Worm (Caenorhabditis elegans) whole organism, L3 larva: Measurements from ENCODE around the gene byn-1.

Source experiments
- R02D3.7 ChIP-seq: fragments of 150-350 bp; optimal IDR thresholded peaks from 2 replicates; lab custom pipeline; 2014; ENCODE audit warnings: missing biosample characterization, missing genetic modification characterization
- ZK546.5 ChIP-seq: sonication (generic microtip); optimal IDR thresholded peaks from 2 replicates; lab custom pipeline; 2017; ENCODE audit warnings: missing biosample characterization, missing genetic modification characterization
- aly-2 ChIP-seq: fragments of 150-350 bp; optimal IDR thresholded peaks from 2 replicates; lab custom pipeline; 2014; ENCODE audit warnings: missing biosample characterization, missing genetic modification characterization
- egl-27 ChIP-seq: sonication (generic microtip); optimal IDR thresholded peaks from 4 replicates; lab custom pipeline; 2017; ENCODE audit warnings: missing biosample characterization, missing genetic modification reagents, missing genetic modification characterization
- elt-2 ChIP-seq: sonication (generic microtip); optimal IDR thresholded peaks from 2 replicates; lab custom pipeline; 2016; ENCODE audit warnings: missing genetic modification reagents, mild to moderate bottlenecking, missing genetic modification characterization, missing compliant biosample characterization
- lin-15B ChIP-seq: fragments of 150-350 bp; optimal IDR thresholded peaks from 2 replicates; lab custom pipeline; 2014; ENCODE audit warnings: missing biosample characterization, missing genetic modification characterization
- nfya-1 ChIP-seq: sonication (generic microtip); optimal IDR thresholded peaks from 2 replicates; lab custom pipeline; 2017; ENCODE audit warnings: missing genetic modification characterization, mild to moderate bottlenecking, missing compliant biosample characterization, antibody characterized with exemption, moderate library complexity; ENCODE audit not compliant: insufficient read depth
- nhr-12 ChIP-seq: fragments of 150-350 bp; optimal IDR thresholded peaks from 2 replicates; lab custom pipeline; 2014; ENCODE audit warnings: missing biosample characterization, missing genetic modification characterization
- pqm-1 ChIP-seq: fragments of 150-350 bp; optimal IDR thresholded peaks from 2 replicates; lab custom pipeline; 2017; ENCODE audit warnings: missing biosample characterization, missing genetic modification characterization, inconsistent platforms
- sea-2 ChIP-seq: fragments of 150-350 bp; sonication (generic microtip); optimal IDR thresholded peaks from 4 replicates; lab custom pipeline; 2014; ENCODE audit warnings: missing biosample characterization, missing genetic modification reagents, missing genetic modification characterization
- tbx-2 ChIP-seq: sonication (generic microtip); optimal IDR thresholded peaks from 2 replicates; lab custom pipeline; 2016; ENCODE audit warnings: mild to moderate bottlenecking, missing genetic modification characterization, missing compliant biosample characterization
- ztf-11 ChIP-seq: fragments of 150-350 bp; optimal IDR thresholded peaks from 2 replicates; lab custom pipeline; 2014; ENCODE audit warnings: missing biosample characterization, missing genetic modification characterization

DNA sequence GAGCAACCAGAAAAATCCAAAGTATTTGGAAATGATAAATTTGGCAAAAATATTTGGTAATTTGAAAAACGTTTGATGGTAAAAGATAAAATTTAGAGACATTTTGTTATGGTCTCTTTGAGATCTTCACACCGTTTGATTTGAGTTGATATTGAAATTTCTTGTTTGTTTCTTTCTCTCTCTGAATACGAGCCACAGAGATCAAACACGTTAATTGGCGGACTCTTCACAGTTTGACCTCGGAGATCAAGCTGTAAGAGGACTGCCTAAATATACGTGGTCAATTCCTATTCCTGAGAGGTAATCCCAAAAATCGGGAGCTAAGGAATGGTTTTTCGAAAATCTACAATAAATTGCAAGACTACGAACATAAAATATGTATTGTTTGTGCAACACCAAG is 36.9 kb downstream of the byn-1 start:
- TF ChIP-seq ZK546.5 (tag; lab: Kevin White, UChicago) = no peak
- no peak for TF ChIP-seq nhr-12 (tag; lab: Kevin White, UChicago)
- TF ChIP-seq nfya-1 (tag; lab: Kevin White, UChicago) = no peak
- no peak for TF ChIP-seq lin-15B (tag; lab: Kevin White, UChicago)
- TF ChIP-seq ztf-11 (tag; lab: Kevin White, UChicago) = no peak
- TF ChIP-seq aly-2 (tag; lab: Kevin White, UChicago) = no peak
- TF ChIP-seq elt-2 (tag; lab: Kevin White, UChicago) = no peak
- no peak for TF ChIP-seq sea-2 (GFP tag; lab: Kevin White, UChicago)
- no peak for TF ChIP-seq R02D3.7
- TF ChIP-seq egl-27 (tag; lab: Kevin White, UChicago) = no peak
- no peak for TF ChIP-seq tbx-2
- TF ChIP-seq pqm-1 (tag; lab: Kevin White, UChicago) = no peak
